Fruit fly (Drosophila melanogaster): Measurements from ENCODE around the gene CG10958.

The CG10958 gene

DNA sequence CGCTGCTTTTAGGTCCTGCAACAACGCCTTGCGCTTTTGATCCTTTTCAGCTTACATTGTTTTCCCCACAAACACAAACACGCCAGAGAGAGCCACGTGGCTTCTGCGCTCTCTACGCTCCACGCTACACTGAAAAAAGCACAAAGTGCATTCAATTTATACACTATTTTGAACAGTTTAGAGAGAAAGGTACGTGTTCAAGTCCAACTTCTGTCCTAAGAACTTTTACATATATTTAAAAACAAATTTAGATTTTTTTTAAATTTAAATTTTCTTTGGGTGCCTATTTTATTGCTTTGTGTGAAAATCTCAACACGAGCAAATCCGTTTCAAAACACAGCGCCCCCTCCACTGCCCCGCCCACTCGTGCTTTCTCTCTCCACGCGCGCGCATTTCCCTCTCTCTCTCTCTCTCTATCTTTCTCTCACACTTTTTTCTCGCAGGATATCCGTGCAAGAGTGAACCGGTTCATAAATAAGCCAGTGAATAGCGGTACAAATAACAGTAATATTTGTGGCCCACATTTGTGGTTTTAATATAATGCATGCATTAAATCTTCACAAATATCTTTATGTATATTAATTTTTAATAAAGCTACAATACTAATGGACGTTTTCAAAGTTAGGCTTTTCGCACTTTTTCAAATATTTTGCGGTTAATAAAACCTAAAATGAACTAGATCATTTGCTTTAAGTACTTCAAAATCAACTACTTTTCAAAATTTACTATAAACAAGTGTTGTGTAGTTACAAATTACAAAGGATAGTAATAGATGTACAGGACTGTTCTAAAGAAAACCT is 31.9 kb upstream of the CG10958 start (continued):
- TF ChIP-seq CG16813 (GFP tag; IDR thresholded peaks at IDR 0.05; ENCODE audit: partially characterized antibody) (no peak), Lhr (GFP tag; optimal IDR thresholded peaks at IDR 0.05) (peak; percentile 26), gro (GFP tag; optimal IDR thresholded peaks at IDR 0.05) (peak; percentile 46), da (GFP tag; optimal IDR thresholded peaks at IDR 0.05) (no peak), pita (GFP tag; optimal IDR thresholded peaks at IDR 0.05) (no peak), tgo (GFP tag; IDR thresholded peaks at IDR 0.05) (peak; percentile 86), Neu2 (GFP tag; optimal IDR thresholded peaks at IDR 0.05; ENCODE audit: borderline replicate concordance) (no peak), CG15601 (tag; optimal IDR thresholded peaks at IDR 0.05) (peak; percentile 77), jumu (GFP tag; optimal IDR thresholded peaks at IDR 0.05) (peak; percentile 49), tll (GFP tag; optimal IDR thresholded peaks at IDR 0.05) (no peak), ab (GFP tag; optimal IDR thresholded peaks at IDR 0.05) (no peak), B-H1 (GFP tag; IDR thresholded peaks at IDR 0.05) (peak; percentile 76; the same call in 2 of the 3 replicates), CG16815 (GFP tag; optimal IDR thresholded peaks at IDR 0.05) (peak; percentile 61), br (optimal IDR thresholded peaks at IDR 0.05) (no peak), MBD-R2 (GFP tag; IDR thresholded peaks at IDR 0.05) (peak; percentile 58; the same call in 1 of the 2 replicates), CG8359 (GFP tag; optimal IDR thresholded peaks at IDR 0.05; ENCODE audit: borderline replicate concordance) (peak; percentile 17), CG17385 (GFP tag; optimal IDR thresholded peaks at IDR 0.05) (peak; percentile 82), Camta (GFP tag; optimal IDR thresholded peaks at IDR 0.05) (peak; percentile 47), prd (optimal IDR thresholded peaks at IDR 0.05) (no peak), prd (GFP tag; IDR thresholded peaks at IDR 0.05) (peak; percentile 90), CG11398 (GFP tag; optimal IDR thresholded peaks at IDR 0.05) (no peak), croc (GFP tag; conservative IDR thresholded peaks at IDR 0.05) (peak; percentile 66; the same call in 2 of the 3 replicates), CG2678 (tag; optimal IDR thresholded peaks at IDR 0.05) (peak; percentile 87), mam (GFP tag; optimal IDR thresholded peaks at IDR 0.05) (peak; percentile 70), Dp (GFP tag; optimal IDR thresholded peaks at IDR 0.05) (no peak), bowl (GFP tag; IDR thresholded peaks at IDR 0.05) (peak; percentile 79; the same call in 1 of the 2 replicates), Deaf1 (tag; optimal IDR thresholded peaks at IDR 0.05) (peak; percentile 57), CG9215 (GFP tag; IDR thresholded peaks at IDR 0.05) (peak; percentile 67), nau (GFP tag; optimal IDR thresholded peaks at IDR 0.05) (peak; percentile 74), Dll (GFP tag; IDR thresholded peaks at IDR 0.05; ENCODE audit: partially characterized antibody) (no peak), CG7839 (tag; optimal IDR thresholded peaks at IDR 0.05) (peak; percentile 90), gsb-n (tag; optimal IDR thresholded peaks at IDR 0.05) (peak; percentile 69), Rfx (GFP tag; IDR thresholded peaks at IDR 0.05) (peak; percentile 87), Awh (GFP tag; IDR thresholded peaks at IDR 0.05) (peak; percentile 83), stwl (tag; optimal IDR thresholded peaks at IDR 0.05) (no peak), CG7372 (GFP tag; IDR thresholded peaks at IDR 0.05) (peak; percentile 80), CG6813 (GFP tag; optimal IDR thresholded peaks at IDR 0.05) (peak; percentile 81), btn (GFP tag; optimal IDR thresholded peaks at IDR 0.05) (no peak), CG7987 (GFP tag; optimal IDR thresholded peaks at IDR 0.05) (peak; percentile 59), CG14860 (GFP tag; IDR thresholded peaks at IDR 0.05; ENCODE audit: partially characterized antibody) (no peak), fd96Cb (tag; optimal IDR thresholded peaks at IDR 0.05) (peak; percentile 82), tup (GFP tag; optimal IDR thresholded peaks at IDR 0.05) (peak; percentile 35), NC2β (GFP tag; optimal IDR thresholded peaks at IDR 0.05) (peak; percentile 19), cg (GFP tag; optimal IDR thresholded peaks at IDR 0.05) (no peak), chinmo (GFP tag; IDR thresholded peaks at IDR 0.05; ENCODE audit: partially characterized antibody) (no peak), E2f2 (GFP tag; IDR thresholded peaks at IDR 0.05) (peak; percentile 72), HLH4C (GFP tag; IDR thresholded peaks at IDR 0.05; ENCODE audit: partially characterized antibody) (no peak), sob (GFP tag; IDR thresholded peaks at IDR 0.05) (peak; percentile 89), CG5953 (GFP tag; IDR thresholded peaks at IDR 0.05) (peak; percentile 74)

Measured in whole organism, embryonic.